Worm (Caenorhabditis elegans): ENCODE measurements around the gene srh-97.

The srh-97 gene

DNA sequence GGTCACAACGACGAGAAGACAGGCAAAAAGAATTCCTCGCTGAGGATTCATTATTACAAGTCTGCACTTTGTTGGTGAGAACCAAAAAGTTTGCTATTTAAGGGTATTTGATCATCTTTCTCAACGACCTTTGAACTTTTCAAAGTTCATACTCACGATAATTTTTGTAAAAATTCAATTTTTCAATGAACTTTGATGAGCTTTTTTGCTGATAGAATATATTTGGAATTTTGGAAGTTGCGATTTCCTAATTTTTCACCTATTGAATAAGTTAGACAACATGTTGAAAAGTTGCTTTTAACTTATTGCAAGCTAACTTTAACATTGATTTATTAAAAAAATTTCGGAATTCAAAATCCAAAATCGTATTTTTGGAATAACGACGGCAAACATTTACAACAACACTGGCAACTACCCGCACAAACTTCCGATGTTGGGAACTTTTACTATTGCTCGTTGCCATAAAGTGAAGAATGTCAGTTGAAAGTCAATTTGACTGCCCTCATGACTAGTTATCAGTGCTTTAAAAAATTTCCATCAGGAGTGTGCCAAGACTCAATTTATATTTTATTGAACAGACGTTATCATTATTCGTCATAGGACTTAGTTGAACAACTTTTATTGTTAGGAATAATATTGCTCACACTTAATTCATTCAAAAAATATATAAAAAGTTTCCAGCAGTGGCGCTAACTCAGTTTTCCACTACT, 5.9 kb downstream of the srh-97 start, which contains the start of the genes F49H6.8 and F49H6.5:
Gene F49H6.8 (minus strand): TSS at position 51 of the 710 bp plus-strand sequence.
Gene F49H6.5 (plus strand): TSS at position 629 of the 710 bp plus-strand sequence.
- peak; percentile 51 for TF ChIP-seq elt-2 (tag; optimal IDR thresholded peaks at IDR 0.05)
- TF ChIP-seq lin-39 (tag; optimal IDR thresholded peaks at IDR 0.05), result no peak
- no peak for TF ChIP-seq elt-3 (tag; optimal IDR thresholded peaks at IDR 0.05)
- TF ChIP-seq egl-13 (tag; optimal IDR thresholded peaks at IDR 0.05), result no peak
- no peak for TF ChIP-seq aha-1 (tag; optimal IDR thresholded peaks at IDR 0.05)
- peak in 1 of 2 experiments; percentile 20 for TF ChIP-seq lin-35 (GFP tag; optimal IDR thresholded peaks at IDR 0.05)
- peak; percentile 42 for TF ChIP-seq tlp-1 (tag; optimal IDR thresholded peaks at IDR 0.05)
- TF ChIP-seq mab-9 (GFP tag; IDR thresholded peaks at IDR 0.05), result no peak
- no peak for TF ChIP-seq dpl-1 (GFP tag; optimal IDR thresholded peaks at IDR 0.05)
- TF ChIP-seq nhr-19 (GFP tag; conservative IDR thresholded peaks at IDR 0.05), result no peak
- TF ChIP-seq unc-62 (GFP tag; optimal IDR thresholded peaks at IDR 0.05), result no peak

DNA sequence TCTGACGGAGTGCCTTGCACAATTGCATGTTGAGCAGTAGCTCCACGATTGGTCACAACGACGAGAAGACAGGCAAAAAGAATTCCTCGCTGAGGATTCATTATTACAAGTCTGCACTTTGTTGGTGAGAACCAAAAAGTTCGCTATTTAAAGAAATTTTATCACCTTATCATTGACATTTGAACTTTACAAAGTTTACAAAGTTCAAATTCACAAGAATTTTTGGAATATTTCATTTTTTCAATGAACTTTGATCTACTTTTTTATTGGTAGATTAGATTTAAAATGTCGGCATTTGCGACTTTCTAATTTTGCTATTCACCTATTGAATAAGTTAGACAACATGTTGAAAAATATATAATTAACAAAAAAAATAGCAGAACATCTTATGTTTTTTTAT, 9.4 kb downstream of the srh-97 start, which contains the start of gene F49H6.15:
Gene F49H6.15 (minus strand): TSS at position 101 of the 400 bp plus-strand sequence.
- TF ChIP-seq sptf-1 (tag; optimal IDR thresholded peaks at IDR 0.05) (no peak), C04F5.9 (tag; optimal IDR thresholded peaks at IDR 0.05) (no peak), hlh-17 (GFP tag; optimal IDR thresholded peaks at IDR 0.05; ENCODE audit: borderline replicate concordance) (no peak), ztf-11 (tag; optimal IDR thresholded peaks at IDR 0.05) (no peak), pqm-1 (tag; optimal IDR thresholded peaks at IDR 0.05) (no peak), nhr-76 (tag; optimal IDR thresholded peaks at IDR 0.05) (no peak), aha-1 (tag; optimal IDR thresholded peaks at IDR 0.05) (no peak), sox-4 (tag; optimal IDR thresholded peaks at IDR 0.05) (no peak), egl-27 (tag; optimal IDR thresholded peaks at IDR 0.05) (no peak), mab-9 (GFP tag; IDR thresholded peaks at IDR 0.05) (no peak)

DNA sequence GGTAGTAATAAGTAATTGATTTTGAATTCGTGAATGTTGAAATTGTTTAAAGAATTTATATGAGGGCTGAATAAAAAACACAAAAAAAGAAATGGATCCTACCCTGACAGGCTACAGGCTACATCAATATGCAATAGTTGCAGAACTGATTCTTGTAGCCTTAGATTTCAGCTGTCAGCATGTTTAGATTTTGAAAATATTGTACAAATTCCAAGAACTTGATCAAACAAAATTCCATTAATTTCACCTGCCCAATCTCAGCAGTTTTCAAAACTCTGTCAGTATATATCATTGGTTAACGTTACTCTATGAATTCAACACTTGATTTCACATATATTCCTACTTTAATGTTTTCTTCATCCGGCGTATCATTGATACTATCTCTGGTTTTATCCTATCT, 13.5 kb downstream of the srh-97 start:
- peak; percentile 3 for TF ChIP-seq fkh-8 (tag; optimal IDR thresholded peaks at IDR 0.05)
- TF ChIP-seq sptf-1 (tag; optimal IDR thresholded peaks at IDR 0.05), result no peak
- TF ChIP-seq hlh-4 (tag; optimal IDR thresholded peaks at IDR 0.05), result peak; percentile 98

DNA sequence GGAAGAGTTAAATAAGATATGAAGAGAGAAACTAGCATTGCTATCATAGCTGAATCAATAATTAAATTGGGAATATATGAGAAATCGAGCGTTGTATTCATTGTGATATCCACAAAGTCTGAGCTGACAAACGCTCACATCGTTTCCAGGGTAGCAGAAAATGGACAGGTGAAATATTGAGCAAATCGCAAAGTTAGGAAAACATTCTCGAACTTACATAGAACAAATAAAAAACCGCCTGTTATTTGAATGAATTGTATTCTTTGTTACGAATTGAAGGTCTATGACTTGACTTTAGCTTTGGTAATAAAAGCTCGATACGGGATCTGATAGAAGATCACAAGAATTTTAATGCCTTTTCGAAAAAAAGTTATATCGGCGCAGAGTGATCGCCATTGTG, 19.0 kb downstream of the srh-97 start, which contains the start of gene srz-94:
Gene srz-94 (minus strand): TSS at position 101 of the 400 bp plus-strand sequence.
- no peak for TF ChIP-seq nhr-84 (tag; optimal IDR thresholded peaks at IDR 0.05)
- no peak for TF ChIP-seq pax-3 (tag; optimal IDR thresholded peaks at IDR 0.05)
- no peak for TF ChIP-seq lin-15B (tag; optimal IDR thresholded peaks at IDR 0.05)
- no peak for TF ChIP-seq pag-3 (tag; optimal IDR thresholded peaks at IDR 0.05; ENCODE audit: borderline replicate concordance, insufficient read depth)
- TF ChIP-seq egl-13 (tag; optimal IDR thresholded peaks at IDR 0.05), result no peak
- no peak for TF ChIP-seq sptf-1 (tag; optimal IDR thresholded peaks at IDR 0.05)
- TF ChIP-seq vab-15 (tag; optimal IDR thresholded peaks at IDR 0.05), result no peak
- TF ChIP-seq nhr-71 (tag; optimal IDR thresholded peaks at IDR 0.05), result no peak
- no peak for TF ChIP-seq zip-4 (GFP tag; optimal IDR thresholded peaks at IDR 0.05)
- TF ChIP-seq ets-5 (GFP tag; IDR thresholded peaks at IDR 0.05), result no peak
- no peak for TF ChIP-seq lin-39 (tag; optimal IDR thresholded peaks at IDR 0.05)
- no peak for TF ChIP-seq rnt-1 (tag; optimal IDR thresholded peaks at IDR 0.05)
- TF ChIP-seq egl-27 (tag; optimal IDR thresholded peaks at IDR 0.05), result no peak
- TF ChIP-seq nhr-28 (tag; optimal IDR thresholded peaks at IDR 0.05), result no peak

DNA sequence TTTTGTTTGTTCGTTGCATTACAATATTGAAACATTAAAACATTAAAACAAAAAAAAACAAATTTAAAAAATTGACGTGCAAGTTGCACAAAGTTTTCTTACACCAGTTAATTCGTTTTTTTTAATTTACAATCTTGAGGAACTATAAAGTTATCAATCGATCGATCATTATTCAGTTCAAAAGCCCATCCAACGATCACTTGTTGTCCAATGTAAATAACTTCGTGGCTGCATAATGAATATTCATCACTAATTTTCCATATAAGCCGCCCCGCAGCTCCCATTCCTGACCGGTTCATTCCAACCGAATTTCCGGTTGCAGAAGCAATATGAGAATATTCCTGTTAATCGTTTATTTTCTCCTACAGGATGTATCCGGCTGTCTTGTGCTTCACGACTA, 25.4 kb downstream of the srh-97 start, which contains the start of gene hpo-33:
Gene hpo-33 (plus strand): TSS at position 301 of the 400 bp plus-strand sequence.
- no peak for TF ChIP-seq ceh-63 (GFP tag; optimal IDR thresholded peaks at IDR 0.05)
- no peak for TF ChIP-seq efl-1 (optimal IDR thresholded peaks at IDR 0.05)
- TF ChIP-seq efl-1 (GFP tag; optimal IDR thresholded peaks at IDR 0.05 in 1 of 2), result peak in 1 of 2 experiments; percentile 44

Data from whole organism, L1 larva.